Fruit fly (Drosophila melanogaster) whole organism, embryonic: ENCODE measurements around the gene sob.
A peak's percentile ranks its signal among the peaks of the same experiment; 100 is the strongest.

Experiments used
- C15 ChIP-seq: fragments of 200-800 bp; sonication (Bioruptor generic); IDR thresholded peaks from 3 replicates; pipeline ENCODE4 v1.3.6; 2022; ENCODE audit warnings: missing biosample characterization, missing genetic modification characterization
- CG10267 ChIP-seq: fragments of 200-800 bp; sonication (Bioruptor generic); optimal IDR thresholded peaks from 2 replicates; lab custom pipeline; 2018; ENCODE audit warnings: missing biosample characterization, mild to moderate bottlenecking, missing genetic modification characterization, moderate library complexity
- CG11093 ChIP-seq: fragments of 200-800 bp; sonication (Bioruptor generic); IDR thresholded peaks from 3 replicates; pipeline ENCODE4 v1.3.6; 2022; ENCODE audit warnings: missing biosample characterization, missing genetic modification characterization
- CG12659 ChIP-seq: fragments of 200-800 bp; sonication (Bioruptor generic); optimal IDR thresholded peaks from 3 replicates; lab custom pipeline; 2017; ENCODE audit warnings: mild to moderate bottlenecking, missing biosample characterization, missing genetic modification reagents, missing genetic modification characterization
- CG13894 ChIP-seq: fragments of 200-800 bp; sonication (Bioruptor generic); optimal IDR thresholded peaks from 3 replicates; lab custom pipeline; 2018; ENCODE audit warnings: missing biosample characterization, mild to moderate bottlenecking, missing genetic modification characterization, moderate library complexity
- CG17186 ChIP-seq: fragments of 200-800 bp; sonication (Bioruptor generic); optimal IDR thresholded peaks from 3 replicates; lab custom pipeline; 2017; ENCODE audit warnings: missing biosample characterization, missing genetic modification reagents, missing genetic modification characterization
- CG1792 ChIP-seq: fragments of 200-800 bp; sonication (Bioruptor generic); optimal IDR thresholded peaks from 2 replicates; lab custom pipeline; 2016; ENCODE audit warnings: missing biosample characterization, missing genetic modification characterization
- CG18011 ChIP-seq: fragments of 200-800 bp; sonication (Bioruptor generic); optimal IDR thresholded peaks from 2 replicates; lab custom pipeline; 2017; ENCODE audit warnings: missing biosample characterization, missing genetic modification characterization, mild to moderate bottlenecking, moderate library complexity, missing genotype
- CG2889 ChIP-seq: fragments of 200-800 bp; sonication (Bioruptor generic); IDR thresholded peaks from 3 replicates; pipeline ENCODE4 v1.3.6; 2022; ENCODE audit warnings: missing biosample characterization, missing genetic modification characterization
- CG3726 ChIP-seq: fragments of 200-800 bp; sonication (Bioruptor generic); IDR thresholded peaks from 3 replicates; pipeline ENCODE4, ENCODE4 v1.3.6; 2022; ENCODE audit warnings: missing biosample characterization, missing genetic modification characterization
- CG4707 ChIP-seq: fragments of 200-800 bp; sonication (Bioruptor generic); optimal IDR thresholded peaks from 2 replicates; lab custom pipeline; 2018; ENCODE audit warnings: missing biosample characterization, mild to moderate bottlenecking, missing genetic modification characterization, moderate library complexity
- CG5245 ChIP-seq: fragments of 200-800 bp; sonication (Bioruptor generic); optimal IDR thresholded peaks from 3 replicates; lab custom pipeline; 2016; ENCODE audit warnings: missing biosample characterization, missing genetic modification characterization
- CG6254 ChIP-seq: fragments of 200-800 bp; sonication (Bioruptor generic); optimal IDR thresholded peaks from 3 replicates; lab custom pipeline; 2017; ENCODE audit warnings: mild to moderate bottlenecking, missing biosample characterization, missing genetic modification reagents, missing genetic modification characterization
- CG7357 ChIP-seq: fragments of 200-800 bp; sonication (Bioruptor generic); IDR thresholded peaks from 3 replicates; pipeline ENCODE4 v1.3.6; 2022; ENCODE audit warnings: missing biosample characterization, missing genetic modification characterization
- CG7745 ChIP-seq: fragments of 200-800 bp; sonication (Bioruptor generic); optimal IDR thresholded peaks from 2 replicates; lab custom pipeline; 2018; ENCODE audit warnings: missing biosample characterization, mild to moderate bottlenecking, missing genetic modification characterization, moderate library complexity
- CG8924 ChIP-seq: fragments of 200-800 bp; optimal IDR thresholded peaks from 3 replicates; lab custom pipeline; 2019; ENCODE audit warnings: missing biosample characterization, mild to moderate bottlenecking, missing genetic modification characterization, moderate library complexity
- CG9817 ChIP-seq: fragments of 200-800 bp; sonication (Bioruptor generic); optimal IDR thresholded peaks from 2 replicates; lab custom pipeline; 2018; ENCODE audit warnings: missing biosample characterization, mild to moderate bottlenecking, missing genetic modification characterization, moderate library complexity
- Doc2 ChIP-seq: fragments of 200-800 bp; sonication (Bioruptor generic); IDR thresholded peaks from 2 replicates; pipeline ENCODE4 v1.3.6; 2022; ENCODE audit warnings: missing biosample characterization, missing genetic modification characterization
- Drgx ChIP-seq: fragments of 200-800 bp; sonication (Bioruptor generic); IDR thresholded peaks from 2 replicates; pipeline ENCODE4 v1.3.6; 2022; ENCODE audit warnings: missing biosample characterization, missing genetic modification characterization
- Fer3 ChIP-seq: fragments of 200-800 bp; sonication (Bioruptor generic); optimal IDR thresholded peaks from 2 replicates; lab custom pipeline; 2018; ENCODE audit warnings: missing biosample characterization, mild to moderate bottlenecking, missing genetic modification characterization, moderate library complexity
- Hand ChIP-seq: fragments of 200-800 bp; sonication (Bioruptor generic); optimal IDR thresholded peaks from 2 replicates; lab custom pipeline; 2017; ENCODE audit warnings: mild to moderate bottlenecking, missing biosample characterization, missing genetic modification reagents, missing genetic modification characterization
- Hmx ChIP-seq: fragments of 200-800 bp; sonication (Bioruptor generic); optimal IDR thresholded peaks from 2 replicates; lab custom pipeline; 2016; ENCODE audit warnings: missing biosample characterization, missing genetic modification characterization
- Med ChIP-seq: fragments of 200-800 bp; sonication (Bioruptor generic); peaks from one replicate; lab custom pipeline; 2016; ENCODE audit warnings: missing biosample characterization, missing genetic modification characterization, mild to moderate bottlenecking, inconsistent platforms, moderate library complexity
- Meics ChIP-seq: fragments of 200-800 bp; sonication (Bioruptor generic); optimal IDR thresholded peaks from 2 replicates; lab custom pipeline; 2017; ENCODE audit warnings: missing biosample characterization, mild to moderate bottlenecking, missing genetic modification characterization
- Nf-YB ChIP-seq: fragments of 200-800 bp; sonication (Bioruptor generic); optimal IDR thresholded peaks from 3 replicates; lab custom pipeline; 2019; ENCODE audit warnings: missing biosample characterization, mild to moderate bottlenecking, missing genetic modification characterization, moderate library complexity
- NfI ChIP-seq: fragments of 200-800 bp; sonication (Bioruptor generic); optimal IDR thresholded peaks from 3 replicates; lab custom pipeline; 2018; ENCODE audit warnings: missing biosample characterization, mild to moderate bottlenecking, missing genetic modification characterization, moderate library complexity
- Opbp ChIP-seq: fragments of 200-800 bp; sonication (Bioruptor generic); IDR thresholded peaks from 3 replicates; pipeline ENCODE4 v1.3.6; 2022; ENCODE audit warnings: missing biosample characterization, missing genetic modification characterization; ENCODE audit not compliant: partially characterized antibody
- Rx ChIP-seq: fragments of 200-800 bp; sonication (Bioruptor generic); IDR thresholded peaks from 2 replicates; pipeline ENCODE4 v1.3.6; 2022; ENCODE audit warnings: missing biosample characterization, missing genetic modification characterization
- Sry-β ChIP-seq: fragments of 200-800 bp; sonication (Bioruptor generic); optimal IDR thresholded peaks from 2 replicates; lab custom pipeline; 2018; ENCODE audit warnings: missing biosample characterization, mild to moderate bottlenecking, missing genetic modification characterization, moderate library complexity
- Trl ChIP-seq, 3 experiments: fragments of >200 bp in 2 of 3; fragments of 200-800 bp in 1 of 3; sonication (Bioruptor generic) in 1 of 3; optimal IDR thresholded peaks; 2 replicates in 1 of 3; 3 replicates in 2 of 3; lab custom pipeline; 2016 to 2017; ENCODE audit warnings: missing biosample characterization in 1 of 3, missing genetic modification characterization in 1 of 3
- Vsx1 ChIP-seq: fragments of 200-800 bp; sonication (Bioruptor generic); optimal IDR thresholded peaks from 2 replicates; lab custom pipeline; 2017; ENCODE audit warnings: missing biosample characterization, mild to moderate bottlenecking, missing genetic modification characterization, missing genetic modification reagents
- Xbp1 ChIP-seq: fragments of 200-800 bp; sonication (Bioruptor generic); optimal IDR thresholded peaks from 3 replicates; lab custom pipeline; 2016; ENCODE audit warnings: missing biosample characterization, mild to moderate bottlenecking, missing genetic modification characterization
- ac ChIP-seq: fragments of 200-800 bp; sonication (Bioruptor generic); optimal IDR thresholded peaks from 3 replicates; lab custom pipeline; 2017; ENCODE audit warnings: missing biosample characterization, mild to moderate bottlenecking, missing genetic modification characterization
- bsh ChIP-seq, 2 experiments: fragments of 200-800 bp; sonication (Bioruptor generic); optimal IDR thresholded peaks; 2 replicates each; lab custom pipeline; 2017 to 2018; ENCODE audit warnings: mild to moderate bottlenecking in 2 of 2, missing biosample characterization in 2 of 2, missing genetic modification characterization in 2 of 2, moderate library complexity in 1 of 2
- dimm ChIP-seq: fragments of 200-800 bp; sonication (Bioruptor generic); IDR thresholded peaks from 2 replicates; pipeline ENCODE4 v1.3.6; 2022; ENCODE audit warnings: missing biosample characterization, missing genetic modification characterization
- gfzf ChIP-seq: fragments of 200-800 bp; sonication (Bioruptor generic); optimal IDR thresholded peaks from 2 replicates; lab custom pipeline; 2016; ENCODE audit warnings: missing biosample characterization, mild to moderate bottlenecking, missing genetic modification characterization, moderate library complexity
- hb ChIP-seq: fragments of 200-800 bp; sonication (Bioruptor generic); IDR thresholded peaks from 3 replicates; pipeline ENCODE4 v1.3.6; 2022; ENCODE audit warnings: missing biosample characterization, missing genetic modification characterization; ENCODE audit not compliant: partially characterized antibody
- kay ChIP-seq: fragments of 200-800 bp; sonication (Bioruptor generic); optimal IDR thresholded peaks from 2 replicates; lab custom pipeline; 2016; ENCODE audit warnings: missing biosample characterization, missing genetic modification characterization
- lbe ChIP-seq: fragments of 200-800 bp; sonication (Bioruptor generic); optimal IDR thresholded peaks from 2 replicates; lab custom pipeline; 2016; ENCODE audit warnings: missing biosample characterization, mild to moderate bottlenecking, missing genetic modification characterization
- nau ChIP-seq: fragments of 200-800 bp; sonication (Bioruptor generic); optimal IDR thresholded peaks from 3 replicates; lab custom pipeline; 2017; ENCODE audit warnings: missing biosample characterization, mild to moderate bottlenecking, missing genetic modification characterization, missing genetic modification reagents
- nom ChIP-seq: fragments of 200-800 bp; sonication (Bioruptor generic); optimal IDR thresholded peaks from 2 replicates; lab custom pipeline; 2017; ENCODE audit warnings: missing biosample characterization, missing genetic modification characterization, mild to moderate bottlenecking, moderate library complexity, missing genetic modification reagents
- pfk ChIP-seq: fragments of 200-800 bp; sonication (Bioruptor generic); optimal IDR thresholded peaks from 2 replicates; lab custom pipeline; 2018; ENCODE audit warnings: missing biosample characterization, mild to moderate bottlenecking, missing genetic modification characterization, moderate library complexity
- pita ChIP-seq: fragments of 200-800 bp; sonication (Bioruptor generic); optimal IDR thresholded peaks from 2 replicates; lab custom pipeline; 2017; ENCODE audit warnings: missing biosample characterization, mild to moderate bottlenecking, missing genetic modification characterization
- stc ChIP-seq: fragments of 200-800 bp; sonication (Bioruptor generic); IDR thresholded peaks from 2 replicates; pipeline ENCODE4 v1.3.6; 2022; ENCODE audit warnings: missing biosample characterization, missing genetic modification characterization
- sug ChIP-seq: fragments of 200-800 bp; optimal IDR thresholded peaks from 2 replicates; lab custom pipeline; 2019; ENCODE audit warnings: missing biosample characterization, mild to moderate bottlenecking, missing genetic modification characterization, moderate library complexity
- tgo ChIP-seq: fragments of 200-800 bp; sonication (Bioruptor generic); IDR thresholded peaks from 3 replicates; pipeline ENCODE4 v1.3.6; 2022; ENCODE audit warnings: missing biosample characterization, missing genetic modification characterization
- tin ChIP-seq: fragments of 200-800 bp; sonication (Bioruptor generic); optimal IDR thresholded peaks from 3 replicates; lab custom pipeline; 2016; ENCODE audit warnings: missing biosample characterization, missing genetic modification characterization
- wek ChIP-seq: fragments of 200-800 bp; sonication (Bioruptor generic); optimal IDR thresholded peaks from 3 replicates; lab custom pipeline; 2018; ENCODE audit warnings: missing biosample characterization, mild to moderate bottlenecking, missing genetic modification characterization, moderate library complexity
- zen2 ChIP-seq: fragments of 200-800 bp; sonication (Bioruptor generic); IDR thresholded peaks from 3 replicates; pipeline ENCODE4 v1.3.6; 2022; ENCODE audit warnings: missing biosample characterization, missing genetic modification characterization; ENCODE audit not compliant: partially characterized antibody

sob gene

dm6 chr2L:3570566-3570965 lies 10.0 kb downstream of the sob start (continued):
- TF ChIP-seq CG12659 (GFP tag; lab: Kevin White, UChicago) (no peak), pfk (GFP tag; lab: Kevin White, UChicago) (no peak), CG11093 (GFP tag; lab: Robert Waterston, UW) (no peak), CG10267 (tag; lab: Kevin White, UChicago) (no peak), C15 (GFP tag; lab: Robert Waterston, UW) (no peak), nau (GFP tag; lab: Kevin White, UChicago) (no peak), CG1792 (GFP tag; lab: Kevin White, UChicago) (no peak), Xbp1 (GFP tag; lab: Kevin White, UChicago) (no peak), dimm (GFP tag; lab: Robert Waterston, UW) (no peak), Doc2 (GFP tag; lab: Robert Waterston, UW) (no peak), CG9817 (tag; lab: Kevin White, UChicago) (no peak), CG17186 (GFP tag; lab: Kevin White, UChicago) (no peak), Drgx (GFP tag; lab: Robert Waterston, UW) (no peak), kay (GFP tag; lab: Kevin White, UChicago) (no peak), CG8924 (tag; lab: Kevin White, UChicago) (no peak), NfI (GFP tag; lab: Kevin White, UChicago) (no peak), lbe (GFP tag; lab: Kevin White, UChicago) (no peak), CG6254 (no peak), Vsx1 (GFP tag; lab: Kevin White, UChicago) (peak; percentile 0), Trl (optimal IDR thresholded peaks at IDR 0.05; lab: Kevin White, UChicago) (no peak), Trl (GFP tag; optimal IDR thresholded peaks at IDR 0.05; lab: Kevin White, UChicago) (peak; percentile 20), CG3726 (GFP tag; lab: Robert Waterston, UW) (no peak), CG13894 (tag; lab: Kevin White, UChicago) (no peak), nom (GFP tag; lab: Kevin White, UChicago) (no peak), CG7745 (tag; lab: Kevin White, UChicago) (peak; percentile 33), tgo (no peak), Meics (no peak), Nf-YB (GFP tag; lab: Kevin White, UChicago) (no peak), bsh (GFP tag; optimal IDR thresholded peaks at IDR 0.05; lab: Kevin White, UChicago) (peak in 1 of 2 experiments; percentile 12), CG5245 (GFP tag; lab: Kevin White, UChicago) (no peak)

DNA sequence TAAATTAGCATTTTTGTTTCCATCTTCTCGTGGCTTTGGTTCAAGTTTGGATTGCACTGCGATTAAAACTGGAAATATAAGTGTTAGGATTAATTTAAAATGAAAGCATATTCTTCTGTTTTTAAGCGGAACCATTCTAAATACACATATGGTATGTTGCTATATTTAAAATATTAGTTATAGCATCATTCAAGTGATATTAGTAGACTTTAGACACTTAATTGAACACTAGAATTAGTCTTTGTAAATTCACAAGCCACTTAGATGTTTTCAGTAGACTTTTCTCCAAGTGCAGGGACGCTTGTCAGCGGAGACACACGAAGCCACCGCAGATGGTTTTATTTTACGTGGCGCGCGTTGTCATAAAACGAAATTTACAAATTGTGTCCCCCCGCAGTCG lies 10.7 kb downstream of the sob start:
- TF ChIP-seq Sry-β (GFP tag; lab: Kevin White, UChicago): no peak
- TF ChIP-seq pita (GFP tag; lab: Kevin White, UChicago): no peak
- TF ChIP-seq Med (GFP tag; lab: Kevin White, UChicago): no peak
- TF ChIP-seq stc (GFP tag; lab: Robert Waterston, UW): 0 out of 2 replicates have a peak, but pooled peaks have one; percentile 18
- TF ChIP-seq hb (GFP tag; lab: Robert Waterston, UW): no peak
- TF ChIP-seq CG9817 (tag; lab: Kevin White, UChicago): peak; percentile 6
- no peak for TF ChIP-seq Opbp (GFP tag; lab: Robert Waterston, UW)
- peak; percentile 36 for TF ChIP-seq tin (GFP tag; lab: Kevin White, UChicago)
- TF ChIP-seq Hmx (GFP tag; lab: Kevin White, UChicago): no peak
- no peak for TF ChIP-seq CG2889 (GFP tag; lab: Robert Waterston, UW)
- no peak for TF ChIP-seq Fer3 (tag; lab: Kevin White, UChicago)
- TF ChIP-seq sug (tag; lab: Kevin White, UChicago): no peak
- TF ChIP-seq CG7357 (GFP tag; lab: Robert Waterston, UW): no peak
- TF ChIP-seq zen2 (GFP tag; lab: Robert Waterston, UW): no peak
- TF ChIP-seq Hand (GFP tag; lab: Kevin White, UChicago): no peak
- TF ChIP-seq bsh (GFP tag; optimal IDR thresholded peaks at IDR 0.05; lab: Kevin White, UChicago): peak in 1 of 2 experiments; percentile 23
- TF ChIP-seq CG18011 (GFP tag; lab: Kevin White, UChicago): no peak
- TF ChIP-seq ac (GFP tag; lab: Kevin White, UChicago): no peak
- TF ChIP-seq Rx (GFP tag; lab: Robert Waterston, UW): no peak
- no peak for TF ChIP-seq CG4707
- no peak for TF ChIP-seq wek
- TF ChIP-seq gfzf (GFP tag; lab: Kevin White, UChicago): no peak
